Worm (Caenorhabditis elegans) whole organism, L3 larva: ENCODE results near the gene C08E3.1.

ENCODE experiments used
- jun-1 ChIP-seq: fragments of 150-350 bp; optimal IDR thresholded peaks from 2 replicates; lab custom pipeline; 2014; ENCODE audit warnings: missing biosample characterization, missing genetic modification reagents, missing genetic modification characterization
- nhr-25 ChIP-seq: sonication (generic microtip); optimal IDR thresholded peaks from 2 replicates; lab custom pipeline; 2017; ENCODE audit warnings: missing biosample characterization, missing genetic modification characterization
- skn-1 ChIP-seq: fragments of 150-350 bp; optimal IDR thresholded peaks from 2 replicates; lab custom pipeline; 2014; ENCODE audit warnings: missing biosample characterization, missing genetic modification characterization
- snpc-4 ChIP-seq: fragments of 150-350 bp; optimal IDR thresholded peaks from 2 replicates; lab custom pipeline; 2014; ENCODE audit warnings: missing biosample characterization, missing genetic modification characterization

DNA sequence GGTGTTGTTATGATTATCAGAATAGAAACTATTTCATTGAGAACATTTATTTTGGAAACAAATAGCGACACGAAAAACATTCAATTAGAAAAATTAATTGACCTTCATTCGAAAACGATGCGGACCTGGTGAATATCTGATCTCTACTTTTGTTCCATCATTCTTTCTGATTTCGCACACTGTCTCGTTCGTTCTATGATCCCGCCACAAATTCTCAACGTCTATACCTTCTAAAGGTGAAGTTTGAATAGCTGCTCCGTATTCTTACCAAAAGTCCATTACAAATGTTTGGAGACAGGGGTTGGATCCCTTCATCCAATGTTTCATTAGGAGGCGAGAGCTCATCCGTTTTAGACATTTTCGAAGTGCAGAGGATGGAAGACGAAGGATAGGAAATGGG, 18.2 kb downstream of the C08E3.1 start, which contains the start of gene fbxb-16:
- TF ChIP-seq snpc-4 (tag; lab: Kevin White, UChicago) (no peak), skn-1 (no peak), jun-1 (tag; lab: Kevin White, UChicago) (no peak), nhr-25 (tag; lab: Kevin White, UChicago) (no peak)
